Worm (Caenorhabditis elegans): ENCODE results near the gene clec-208.

DNA sequence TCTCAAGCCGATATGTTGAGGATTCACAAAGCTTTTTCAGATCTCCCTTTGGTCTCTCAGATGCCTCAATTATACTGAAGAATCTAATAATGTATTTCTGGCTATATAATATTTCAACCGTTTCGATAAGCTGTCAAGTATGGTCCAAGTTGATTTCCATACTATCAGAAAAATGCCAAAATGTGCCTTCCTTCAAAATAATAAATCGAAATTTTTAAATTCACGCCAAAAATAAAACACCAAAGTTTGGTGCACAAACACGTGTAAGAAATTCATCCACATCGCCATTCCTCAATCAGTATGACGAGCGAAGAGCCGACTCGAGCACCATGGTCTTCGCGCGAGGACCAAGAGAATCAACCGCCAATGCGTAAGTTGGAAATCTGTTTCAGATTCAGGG is 21.8 kb downstream of the clec-208 start, which contains the start of gene F22F7.11:
- no peak for TF ChIP-seq lin-40 (tag; optimal IDR thresholded peaks at IDR 0.05)
- TF ChIP-seq F37B4.10 (GFP tag; IDR thresholded peaks at IDR 0.05): no peak
- no peak for TF ChIP-seq ama-1 (optimal IDR thresholded peaks at IDR 0.05)
- TF ChIP-seq ama-1 (GFP tag; optimal IDR thresholded peaks at IDR 0.05): no peak
- no peak for TF ChIP-seq lin-35 (GFP tag; optimal IDR thresholded peaks at IDR 0.05)
- no peak for TF ChIP-seq madf-3 (GFP tag; IDR thresholded peaks at IDR 0.05)
- no peak for TF ChIP-seq nfyb-1 (GFP tag; IDR thresholded peaks at IDR 0.05)
- TF ChIP-seq ceh-91 (GFP tag; IDR thresholded peaks at IDR 0.05): no peak
- TF ChIP-seq chd-7 (tag; optimal IDR thresholded peaks at IDR 0.05): no peak
- TF ChIP-seq ztf-22 (GFP tag; optimal IDR thresholded peaks at IDR 0.05): no peak
- no peak for TF ChIP-seq zfh-2 (GFP tag; conservative IDR thresholded peaks at IDR 0.05)
- no peak for TF ChIP-seq ztf-25 (GFP tag; IDR thresholded peaks at IDR 0.05)
- TF ChIP-seq nhr-90 (tag; optimal IDR thresholded peaks at IDR 0.05): no peak
- TF ChIP-seq pha-4 (tag; optimal IDR thresholded peaks at IDR 0.05): no peak

Data from whole organism, young adult.